Worm (Caenorhabditis elegans) whole organism, midembryonic: ENCODE measurements around the gene raga-1.

Experiments used
- T22C8.4 ChIP-seq: fragments of 200-800 bp; sonication (Bioruptor generic); IDR thresholded peaks from 2 replicates; pipeline ENCODE4 v1.3.6; 2022; ENCODE audit warnings: missing genetic modification characterization, missing compliant biosample characterization
- cog-1 ChIP-seq: sonication (generic microtip); optimal IDR thresholded peaks from 2 replicates; lab custom pipeline; 2016; ENCODE audit warnings: missing genetic modification characterization, missing compliant biosample characterization
- flt-1 ChIP-seq: fragments of 200-800 bp; sonication (Bioruptor generic); IDR thresholded peaks from 2 replicates; pipeline ENCODE4 v1.3.6; 2022; ENCODE audit warnings: missing genetic modification characterization, missing compliant biosample characterization
- klf-2 ChIP-seq: fragments of 200-800 bp; sonication (Bioruptor generic); conservative IDR thresholded peaks from 2 replicates; pipeline ENCODE4 v1.3.6; 2022; ENCODE audit warnings: missing genetic modification reagents, missing genetic modification characterization, missing compliant biosample characterization
- med-1 ChIP-seq: sonication (generic microtip); optimal IDR thresholded peaks from 2 replicates; lab custom pipeline; 2017; ENCODE audit warnings: missing genetic modification characterization, mild to moderate bottlenecking, missing compliant biosample characterization, antibody characterized with exemption, missing genetic modification reagents; ENCODE audit not compliant: insufficient read depth
- ref-1 ChIP-seq: fragments of 200-800 bp; sonication (Bioruptor generic); conservative IDR thresholded peaks from 2 replicates; pipeline ENCODE4 v1.3.6; 2022; ENCODE audit warnings: missing genetic modification reagents, missing genetic modification characterization, missing compliant biosample characterization
- tab-1 ChIP-seq: fragments of 200-800 bp; sonication (Bioruptor generic); IDR thresholded peaks from 2 replicates; pipeline ENCODE4 v1.3.6; 2022; ENCODE audit warnings: missing genetic modification characterization, missing compliant biosample characterization
- ztf-23 ChIP-seq: fragments of 200-800 bp; sonication (Bioruptor generic); IDR thresholded peaks from 2 replicates; pipeline ENCODE4 v1.3.6; 2022; ENCODE audit warnings: missing genetic modification reagents, missing genetic modification characterization, missing compliant biosample characterization
- ztf-29 ChIP-seq: fragments of 200-800 bp; sonication (Bioruptor generic); IDR thresholded peaks from 2 replicates; pipeline ENCODE4 v1.3.6; 2022; ENCODE audit warnings: missing genetic modification reagents, missing genetic modification characterization, missing compliant biosample characterization

- TF ChIP-seq cog-1 (no peak), tab-1 (GFP tag; lab: Robert Waterston, UW) (no peak), ztf-23 (no peak), med-1 (GFP tag; lab: Kevin White, UChicago) (no peak), ref-1 (no peak), ztf-29 (GFP tag; lab: Robert Waterston, UW) (no peak), flt-1 (GFP tag; lab: Robert Waterston, UW) (no peak), T22C8.4 (GFP tag; lab: Robert Waterston, UW) (no peak), klf-2 (GFP tag; lab: Robert Waterston, UW) (no peak)
Measured at ce11 chrII:11293433-11293832, 7.7 kb upstream of the raga-1 start, which contains the start of gene C47G2.4.
